Fruit fly (Drosophila melanogaster) whole organism: Measurements from ENCODE around the gene CG33120.

ENCODE experiments used
- psq ChIP-seq: fragments of >200 bp; optimal IDR thresholded peaks from 2 replicates; lab custom pipeline; 2017
- usp ChIP-seq: fragments of >200 bp; optimal IDR thresholded peaks from 2 replicates; lab custom pipeline; 2017; ENCODE audit warnings: missing biosample characterization, missing genetic modification characterization, mixed read lengths

DNA sequence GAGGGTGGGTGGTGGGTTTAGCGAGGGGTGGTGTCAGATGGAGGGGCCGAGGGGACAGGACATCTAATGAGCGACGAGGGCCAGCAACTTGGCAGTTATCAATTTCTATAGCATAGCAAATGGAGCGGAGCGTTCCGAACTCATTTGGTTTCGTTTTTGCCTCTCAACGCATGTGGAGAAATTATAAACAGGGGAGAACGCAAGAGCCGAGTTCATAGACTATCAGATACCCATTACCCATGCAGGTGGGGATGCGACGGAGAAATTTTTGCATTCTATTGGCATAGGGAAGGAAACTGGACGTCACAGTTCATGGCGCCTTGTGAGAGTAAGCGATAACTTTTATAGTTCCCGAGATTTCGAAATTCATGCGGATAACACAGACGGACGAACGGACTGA, 7.9 kb upstream of the CG33120 start:
- TF ChIP-seq psq (lab: Kevin White, UChicago) = no peak
- TF ChIP-seq usp = no peak
